Fruit fly (Drosophila melanogaster): Measurements from ENCODE around the gene pyd.

The pyd gene

DNA sequence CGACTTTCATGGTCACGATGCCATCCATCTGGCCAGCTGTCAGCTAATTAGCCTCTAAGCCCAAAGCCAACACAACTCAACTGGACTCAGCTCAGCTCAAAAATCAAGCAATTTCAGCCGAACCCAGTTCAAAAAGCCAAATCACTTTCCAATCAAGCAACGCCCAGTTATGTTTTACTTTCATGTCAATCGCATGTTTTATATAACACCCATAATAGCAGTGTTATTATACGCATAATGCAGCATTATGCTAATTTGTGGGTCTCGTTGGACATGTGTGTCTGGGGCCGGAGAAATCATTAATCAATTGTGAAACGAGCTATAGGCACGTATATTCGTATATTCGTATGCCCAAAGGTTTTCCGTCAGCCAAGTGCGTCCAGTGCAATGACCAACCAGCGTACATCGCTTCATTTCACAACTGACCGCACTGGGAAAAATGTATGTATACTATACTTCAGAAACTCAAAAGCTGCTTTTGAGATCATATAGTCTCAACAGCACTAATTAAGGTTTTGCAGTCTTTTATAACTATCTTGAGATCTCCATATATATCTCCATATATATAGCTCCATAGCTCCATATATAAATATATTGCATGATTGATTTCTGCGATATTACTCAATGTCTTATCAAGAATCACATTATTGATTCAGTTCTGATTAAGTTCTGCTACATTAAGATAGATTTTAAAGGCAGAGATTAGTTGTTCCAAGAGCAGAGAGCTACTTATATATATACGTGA, 144.0 kb downstream of the pyd start:
- no peak for TF ChIP-seq noc (tag; optimal IDR thresholded peaks at IDR 0.05)

dm6 chr3R:8785451-8785850, 146.2 kb downstream of the pyd start:
- TF ChIP-seq noc (tag; optimal IDR thresholded peaks at IDR 0.05): no peak

dm6 chr3R:8784788-8785187, 146.9 kb downstream of the pyd start:
- TF ChIP-seq noc (tag; optimal IDR thresholded peaks at IDR 0.05): no peak

dm6 chr3R:8780689-8781088, 151.0 kb downstream of the pyd start, which contains the start of gene CG33189:
CG33189 (minus strand) TSS chr3R:8780789.
- no peak for TF ChIP-seq noc (tag; optimal IDR thresholded peaks at IDR 0.05)

- no peak for TF ChIP-seq noc (tag; optimal IDR thresholded peaks at IDR 0.05)
These were observed 151.9 kb downstream of the pyd start, which contains the start of gene CG33191 for dm6 chr3R:8779823-8780222. CG33191 (minus strand) TSS chr3R:8779923.

Data from whole organism, larva.